Fruit fly (Drosophila melanogaster) whole organism, prepupa: ENCODE measurements around the gene Bet1.

Source experiments
- Blimp-1 ChIP-seq: fragments of 200-800 bp; sonication (Bioruptor generic); optimal IDR thresholded peaks from 3 replicates; lab custom pipeline; 2017; ENCODE audit warnings: missing biosample characterization, missing genetic modification characterization, mild to moderate bottlenecking, moderate library complexity, missing genetic modification reagents
- CG10669 ChIP-seq: fragments of 200-800 bp; sonication (Bioruptor generic); optimal IDR thresholded peaks from 3 replicates; lab custom pipeline; 2018; ENCODE audit warnings: missing biosample characterization, mild to moderate bottlenecking, missing genetic modification characterization, moderate library complexity
- CG11762 ChIP-seq: fragments of 200-800 bp; sonication (Bioruptor generic); optimal IDR thresholded peaks from 3 replicates; lab custom pipeline; 2016; ENCODE audit warnings: missing biosample characterization, missing genetic modification characterization; ENCODE audit not compliant: insufficient read depth
- CG11902 ChIP-seq: fragments of 200-800 bp; sonication (Bioruptor generic); optimal IDR thresholded peaks from 3 replicates; lab custom pipeline; 2016; ENCODE audit warnings: missing biosample characterization, missing genetic modification characterization
- CG1621 ChIP-seq: fragments of 200-800 bp; sonication (Bioruptor generic); optimal IDR thresholded peaks from 3 replicates; lab custom pipeline; 2018; ENCODE audit warnings: missing biosample characterization, mild to moderate bottlenecking, missing genetic modification characterization
- CG16779 ChIP-seq: fragments of 200-800 bp; sonication (Bioruptor generic); optimal IDR thresholded peaks from 3 replicates; lab custom pipeline; 2017; ENCODE audit warnings: missing biosample characterization, mild to moderate bottlenecking, missing genetic modification characterization
- CG3919 ChIP-seq: fragments of 200-800 bp; sonication (Bioruptor generic); optimal IDR thresholded peaks from 3 replicates; lab custom pipeline; 2016; ENCODE audit warnings: missing biosample characterization, missing genetic modification characterization
- CG6163 ChIP-seq: fragments of 200-800 bp; sonication (Bioruptor generic); IDR thresholded peaks from 3 replicates; pipeline ENCODE4 v1.3.6; 2022; ENCODE audit warnings: missing biosample characterization, missing genetic modification characterization
- CG6792 ChIP-seq: fragments of 200-800 bp; sonication (Bioruptor generic); optimal IDR thresholded peaks from 3 replicates; lab custom pipeline; 2016; ENCODE audit warnings: missing biosample characterization, missing genetic modification characterization
- CG7368 ChIP-seq: fragments of 200-800 bp; sonication (Bioruptor generic); optimal IDR thresholded peaks from 3 replicates; lab custom pipeline; 2016; ENCODE audit warnings: missing biosample characterization, missing genetic modification characterization
- CG8319 ChIP-seq: fragments of 200-800 bp; sonication (Bioruptor generic); optimal IDR thresholded peaks from 3 replicates; lab custom pipeline; 2016; ENCODE audit warnings: missing biosample characterization, missing genetic modification characterization
- CG9139 ChIP-seq: fragments of 200-800 bp; sonication (Bioruptor generic); optimal IDR thresholded peaks from 3 replicates; lab custom pipeline; 2017; ENCODE audit warnings: missing biosample characterization, mild to moderate bottlenecking, missing genetic modification characterization
- Eip78C ChIP-seq: fragments of 200-800 bp; sonication (Bioruptor generic); peaks from one replicate; lab custom pipeline; 2016; ENCODE audit warnings: missing biosample characterization, missing genetic modification characterization
- Hr38 ChIP-seq: sonication (Bioruptor generic); optimal IDR thresholded peaks from 2 replicates; lab custom pipeline; 2016; ENCODE audit warnings: missing biosample characterization, missing genetic modification characterization
- Hr4 ChIP-seq: fragments of 200-800 bp; sonication (Bioruptor generic); optimal IDR thresholded peaks from 3 replicates; lab custom pipeline; 2016; ENCODE audit warnings: missing biosample characterization, missing genetic modification characterization
- Met ChIP-seq: fragments of 200-800 bp; sonication (Bioruptor generic); optimal IDR thresholded peaks from 3 replicates; lab custom pipeline; 2016; ENCODE audit warnings: missing biosample characterization, missing genetic modification characterization
- Smox ChIP-seq: fragments of 200-800 bp; sonication (Bioruptor generic); optimal IDR thresholded peaks from 3 replicates; lab custom pipeline; 2016; ENCODE audit warnings: missing biosample characterization, missing genetic modification characterization
- Sox102F ChIP-seq: fragments of 200-800 bp; sonication (Bioruptor generic); optimal IDR thresholded peaks from 2 replicates; lab custom pipeline; 2016; ENCODE audit warnings: missing biosample characterization, mild to moderate bottlenecking, missing genetic modification characterization
- Sox14 ChIP-seq: fragments of 200-800 bp; sonication (Bioruptor generic); optimal IDR thresholded peaks from 3 replicates; lab custom pipeline; 2016; ENCODE audit warnings: missing biosample characterization, missing genetic modification characterization
- Sox15 ChIP-seq: fragments of 200-800 bp; sonication (Bioruptor generic); optimal IDR thresholded peaks from 3 replicates; lab custom pipeline; 2016; ENCODE audit warnings: missing biosample characterization, missing genetic modification characterization
- acj6 ChIP-seq: fragments of 200-800 bp; sonication (Bioruptor generic); optimal IDR thresholded peaks from 3 replicates; lab custom pipeline; 2016; ENCODE audit warnings: missing biosample characterization, missing genetic modification characterization
- eg ChIP-seq: fragments of 200-800 bp; sonication (Bioruptor generic); IDR thresholded peaks from 3 replicates; pipeline ENCODE4 v1.3.6; 2022; ENCODE audit warnings: missing biosample characterization, missing genetic modification characterization
- esn ChIP-seq: fragments of 200-800 bp; sonication (Bioruptor generic); optimal IDR thresholded peaks from 2 replicates; lab custom pipeline; 2016; ENCODE audit warnings: missing biosample characterization, mild to moderate bottlenecking, missing genetic modification characterization, moderate library complexity
- fd59A ChIP-seq: fragments of 200-800 bp; sonication (Bioruptor generic); optimal IDR thresholded peaks from 2 replicates; lab custom pipeline; 2017; ENCODE audit warnings: missing biosample characterization, mild to moderate bottlenecking, missing genetic modification characterization, missing genetic modification reagents
- lz ChIP-seq: fragments of 200-800 bp; sonication (Bioruptor generic); optimal IDR thresholded peaks from 3 replicates; lab custom pipeline; 2016; ENCODE audit warnings: missing biosample characterization, missing genetic modification characterization
- pdm3 ChIP-seq: fragments of 200-800 bp; sonication (Bioruptor generic); optimal IDR thresholded peaks from 3 replicates; lab custom pipeline; 2016; ENCODE audit warnings: missing biosample characterization, missing genetic modification characterization
- salr ChIP-seq, 2 experiments: fragments of 200-800 bp; sonication (Bioruptor generic); optimal IDR thresholded peaks; 3 replicates each; lab custom pipeline; 2016 to 2018; ENCODE audit warnings: missing biosample characterization in 2 of 2, missing genetic modification characterization in 2 of 2, mild to moderate bottlenecking in 1 of 2
- spab ChIP-seq: fragments of 200-800 bp; sonication (Bioruptor generic); optimal IDR thresholded peaks from 2 replicates; lab custom pipeline; 2017; ENCODE audit warnings: missing biosample characterization, mild to moderate bottlenecking, missing genetic modification characterization, missing genetic modification reagents
- svp ChIP-seq: fragments of 200-800 bp; sonication (Bioruptor generic); peaks from one replicate; lab custom pipeline; 2016; ENCODE audit warnings: missing biosample characterization, missing genetic modification characterization
- topi ChIP-seq: fragments of 200-800 bp; sonication (Bioruptor generic); optimal IDR thresholded peaks from 3 replicates; lab custom pipeline; 2016; ENCODE audit warnings: missing biosample characterization, missing genetic modification characterization
- vri ChIP-seq: fragments of 200-800 bp; sonication (Bioruptor generic); optimal IDR thresholded peaks from 3 replicates; lab custom pipeline; 2016; ENCODE audit warnings: missing biosample characterization, mild to moderate bottlenecking, missing genetic modification characterization

Gene Bet1

dm6 chr3L:19264141-19264487 lies 2.9 kb downstream of the Bet1 start, which contains the start of gene Max (continued):
- TF ChIP-seq CG6163 (GFP tag; lab: Robert Waterston, UW): peak; percentile 73
- TF ChIP-seq esn: peak; percentile 62
- peak; percentile 95 for TF ChIP-seq svp (GFP tag; lab: Kevin White, UChicago)
- TF ChIP-seq Sox14 (GFP tag; lab: Kevin White, UChicago): peak; percentile 39
- peak; percentile 41 for TF ChIP-seq pdm3 (GFP tag; lab: Kevin White, UChicago)
- peak; percentile 41 for TF ChIP-seq Smox (GFP tag; lab: Kevin White, UChicago)
- TF ChIP-seq CG9139 (GFP tag; lab: Kevin White, UChicago): no peak
- TF ChIP-seq CG1621: peak; percentile 32
- TF ChIP-seq spab (GFP tag; lab: Kevin White, UChicago): no peak
- peak; percentile 71 for TF ChIP-seq acj6 (GFP tag; lab: Kevin White, UChicago)
- TF ChIP-seq Met (GFP tag; lab: Kevin White, UChicago): peak; percentile 51
- TF ChIP-seq salr (GFP tag; optimal IDR thresholded peaks at IDR 0.05; lab: Kevin White, UChicago): peak in 1 of 2 experiments; percentile 32
- peak; percentile 48 for TF ChIP-seq CG7368 (GFP tag; lab: Kevin White, UChicago)
- peak; percentile 32 for TF ChIP-seq Sox15 (GFP tag; lab: Kevin White, UChicago)
- TF ChIP-seq topi (GFP tag; lab: Kevin White, UChicago): peak; percentile 14
- peak; percentile 69 for TF ChIP-seq CG3919 (GFP tag; lab: Kevin White, UChicago)
- peak; percentile 13 for TF ChIP-seq Blimp-1 (GFP tag; lab: Kevin White, UChicago)
- peak; percentile 46 for TF ChIP-seq CG6792 (GFP tag; lab: Kevin White, UChicago)
- TF ChIP-seq Eip78C (GFP tag; lab: Kevin White, UChicago): peak; percentile 88

dm6 chr3L:19265761-19266160 lies 4.6 kb downstream of the Bet1 start, which contains the start of gene CG45081:
Gene CG45081 (plus strand): TSS chr3L:19266061.
- TF ChIP-seq esn (peak; percentile 4), fd59A (GFP tag; lab: Kevin White, UChicago) (no peak), Eip78C (GFP tag; lab: Kevin White, UChicago) (peak; percentile 63)
- TF ChIP-seq, all 60 proteins: peak for 2

dm6 chr3L:19268720-19269401 lies 7.7 kb downstream of the Bet1 start, which contains the start of the genes Aldh7A1 and CG14085:
Gene Aldh7A1 (minus strand): TSS chr3L:19268913.
Gene CG14085 (plus strand): TSS chr3L:19269351.
- TF ChIP-seq CG1621: no peak
- TF ChIP-seq CG10669 (GFP tag; lab: Kevin White, UChicago): no peak
- peak; percentile 40 for TF ChIP-seq vri (GFP tag; lab: Kevin White, UChicago)
- peak; percentile 97 for TF ChIP-seq svp (GFP tag; lab: Kevin White, UChicago)
- TF ChIP-seq topi (GFP tag; lab: Kevin White, UChicago): peak; percentile 9
- TF ChIP-seq CG3919 (GFP tag; lab: Kevin White, UChicago): peak; percentile 29
- no peak for TF ChIP-seq lz (GFP tag; lab: Kevin White, UChicago)
- peak; percentile 60 for TF ChIP-seq Eip78C (GFP tag; lab: Kevin White, UChicago)
- TF ChIP-seq Sox14 (GFP tag; lab: Kevin White, UChicago): peak; percentile 51
- TF ChIP-seq Sox102F: peak; percentile 3
- TF ChIP-seq CG11902 (GFP tag; lab: Kevin White, UChicago): no peak
- no peak for TF ChIP-seq CG8319 (GFP tag; lab: Kevin White, UChicago)
- peak; percentile 39; the same call in 1 of the 3 replicates for TF ChIP-seq eg (GFP tag; lab: Robert Waterston, UW)

DNA sequence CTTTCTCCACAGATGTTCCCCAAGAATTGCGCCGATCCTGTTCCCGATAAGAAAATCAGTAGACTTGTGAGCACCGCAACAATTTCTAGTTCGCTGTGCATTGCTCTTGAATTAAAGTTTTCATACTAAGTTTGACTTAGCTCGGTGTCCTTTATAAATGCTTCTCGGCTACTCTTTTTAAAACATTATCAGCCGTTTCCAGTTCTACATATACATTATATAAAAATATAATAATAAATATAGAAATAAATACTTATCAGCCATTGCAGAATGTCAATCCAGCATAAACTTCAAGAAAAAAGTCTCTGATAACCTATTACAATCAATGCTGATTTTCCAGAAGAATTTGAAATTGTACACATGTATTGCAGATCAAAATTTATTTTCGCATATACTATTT lies 9.3 kb downstream of the Bet1 start, which contains the start of gene CG14088:
Gene CG14088 (minus strand): TSS at position 101 of the 400 bp plus-strand sequence.
- TF ChIP-seq Sox14 (GFP tag; lab: Kevin White, UChicago): no peak
- no peak for TF ChIP-seq Hr4 (GFP tag; lab: Kevin White, UChicago)
- no peak for TF ChIP-seq Sox102F
- TF ChIP-seq CG11762 (GFP tag; lab: Kevin White, UChicago): no peak
- TF ChIP-seq, all 60 proteins: peak for 0

dm6 chr3L:19275491-19275890 lies 14.3 kb downstream of the Bet1 start, which contains the start of gene CG14086:
Gene CG14086 (plus strand): TSS chr3L:19275791.
- TF ChIP-seq CG1621 (no peak), Hr38 (GFP tag; lab: Kevin White, UChicago) (no peak), CG16779 (no peak), CG11902 (GFP tag; lab: Kevin White, UChicago) (no peak), CG6163 (GFP tag; lab: Robert Waterston, UW) (no peak)
